Worm (Caenorhabditis elegans) whole organism, L4 larva: Measurements from ENCODE around the gene C05C10.8.

Source experiments
- F10B5.3 ChIP-seq: sonication (generic microtip); optimal IDR thresholded peaks from 2 replicates; lab custom pipeline; 2016; ENCODE audit warnings: mild to moderate bottlenecking, missing genetic modification characterization, missing compliant biosample characterization
- F37D6.2 ChIP-seq: sonication (generic microtip); optimal IDR thresholded peaks from 2 replicates; lab custom pipeline; 2016; ENCODE audit warnings: mild to moderate bottlenecking, missing genetic modification characterization, missing compliant biosample characterization
- F44E2.7 ChIP-seq: fragments of 200-800 bp; sonication (Bioruptor generic); IDR thresholded peaks from 2 replicates; pipeline ENCODE4 v2.1.2; 2022; ENCODE audit warnings: missing genetic modification characterization, missing compliant biosample characterization
- Y5F2A.4 ChIP-seq: fragments of 200-800 bp; sonication (Bioruptor generic); optimal IDR thresholded peaks from 2 replicates; lab custom pipeline; 2018; ENCODE audit warnings: mild to moderate bottlenecking, missing genetic modification characterization, missing compliant biosample characterization
- ZK337.2 ChIP-seq: fragments of 200-800 bp; sonication (Bioruptor generic); IDR thresholded peaks from 2 replicates; pipeline ENCODE4 v1.3.6; 2022; ENCODE audit warnings: missing genetic modification reagents, missing genetic modification characterization, missing compliant biosample characterization
- aly-2 ChIP-seq: sonication (generic microtip); optimal IDR thresholded peaks from 2 replicates; lab custom pipeline; 2018; ENCODE audit warnings: missing biosample characterization, missing genetic modification characterization
- ama-1 ChIP-seq: fragments of 150-350 bp; optimal IDR thresholded peaks from 2 replicates; lab custom pipeline; 2014; ENCODE audit warnings: inconsistent platforms, mixed read lengths
- arid-1 ChIP-seq: fragments of 200-800 bp; sonication (Bioruptor generic); conservative IDR thresholded peaks from 2 replicates; pipeline ENCODE4 v1.3.6; 2022; ENCODE audit warnings: missing genetic modification reagents, missing genetic modification characterization, missing compliant biosample characterization
- cey-2 ChIP-seq: sonication (generic microtip); optimal IDR thresholded peaks from 3 replicates; lab custom pipeline; 2017; ENCODE audit warnings: missing genetic modification characterization, mild to moderate bottlenecking, missing compliant biosample characterization, antibody characterized with exemption, borderline replicate concordance; ENCODE audit not compliant: insufficient read depth
- ctbp-1 ChIP-seq: fragments of 200-800 bp; sonication (Bioruptor generic); IDR thresholded peaks from 2 replicates; pipeline ENCODE4 v1.3.6; 2022; ENCODE audit warnings: missing genetic modification reagents, missing genetic modification characterization, missing compliant biosample characterization
- daf-12 ChIP-seq: fragments of 150-350 bp; optimal IDR thresholded peaks from 2 replicates; lab custom pipeline; 2014; ENCODE audit warnings: missing biosample characterization, missing genetic modification reagents, missing genetic modification characterization
- daf-16 ChIP-seq, 3 experiments: sonication (generic microtip); optimal IDR thresholded peaks; 2 replicates each; lab custom pipeline; 2016 to 2017; ENCODE audit warnings: missing genetic modification characterization in 3 of 3, missing genetic modification reagents in 3 of 3, mild to moderate bottlenecking in 2 of 3, missing compliant biosample characterization in 2 of 3, missing biosample characterization in 1 of 3, moderate library complexity in 1 of 3
- daf-19 ChIP-seq: fragments of 200-800 bp; sonication (Bioruptor generic); conservative IDR thresholded peaks from 2 replicates; pipeline ENCODE4 v1.3.6; 2022; ENCODE audit warnings: missing genetic modification characterization, missing compliant biosample characterization
- dmd-6 ChIP-seq: fragments of 200-800 bp; sonication (Bioruptor generic); IDR thresholded peaks from 2 replicates; pipeline ENCODE4 v1.3.6; 2022; ENCODE audit warnings: missing genetic modification reagents, missing genetic modification characterization, missing compliant biosample characterization
- dmd-8 ChIP-seq: fragments of 200-800 bp; sonication (Bioruptor generic); IDR thresholded peaks from 2 replicates; pipeline ENCODE4 v1.3.6; 2022; ENCODE audit warnings: missing genetic modification characterization, missing compliant biosample characterization
- duxl-1 ChIP-seq: sonication (generic microtip); optimal IDR thresholded peaks from 2 replicates; lab custom pipeline; 2016; ENCODE audit warnings: mild to moderate bottlenecking, missing genetic modification characterization, moderate library complexity, missing compliant biosample characterization; ENCODE audit not compliant: poor library complexity
- dve-1 ChIP-seq: sonication (generic microtip); optimal IDR thresholded peaks from 2 replicates; lab custom pipeline; 2017; ENCODE audit warnings: antibody characterized with exemption, mild to moderate bottlenecking, missing genetic modification characterization, missing compliant biosample characterization; ENCODE audit not compliant: insufficient read depth
- egl-43 ChIP-seq: fragments of 200-800 bp; sonication (Bioruptor generic); IDR thresholded peaks from 2 replicates; pipeline ENCODE4 v1.3.6; 2022; ENCODE audit warnings: missing genetic modification reagents, missing genetic modification characterization, missing compliant biosample characterization
- gei-8 ChIP-seq: fragments of 200-800 bp; sonication (Bioruptor generic); optimal IDR thresholded peaks from 2 replicates; lab custom pipeline; 2018; ENCODE audit warnings: mild to moderate bottlenecking, missing genetic modification characterization, missing compliant biosample characterization
- hlh-11 ChIP-seq: fragments of 200-800 bp; sonication (Bioruptor generic); optimal IDR thresholded peaks from 2 replicates; lab custom pipeline; 2018; ENCODE audit warnings: mild to moderate bottlenecking, missing genetic modification characterization, missing compliant biosample characterization
- lsy-2 ChIP-seq, 2 experiments: fragments of 150-350 bp in 1 of 2; sonication (generic microtip) in 1 of 2; optimal IDR thresholded peaks; 2 replicates each; lab custom pipeline; 2014 to 2017; ENCODE audit warnings: missing biosample characterization in 2 of 2, missing genetic modification characterization in 2 of 2
- madf-9 ChIP-seq: fragments of 200-800 bp; sonication (Bioruptor generic); conservative IDR thresholded peaks from 2 replicates; pipeline ENCODE4 v1.3.6; 2022; ENCODE audit warnings: missing genetic modification reagents, missing genetic modification characterization, missing compliant biosample characterization
- mep-1 ChIP-seq: fragments of 150-350 bp; sonication (generic microtip); optimal IDR thresholded peaks from 3 replicates; lab custom pipeline; 2014; ENCODE audit warnings: missing biosample characterization, missing genetic modification characterization
- nhr-10 ChIP-seq: fragments of 150-350 bp; optimal IDR thresholded peaks from 2 replicates; lab custom pipeline; 2014; ENCODE audit warnings: missing biosample characterization, missing genetic modification characterization
- nhr-25 ChIP-seq: sonication (generic microtip); optimal IDR thresholded peaks from 2 replicates; lab custom pipeline; 2017; ENCODE audit warnings: missing genetic modification characterization, mild to moderate bottlenecking, missing compliant biosample characterization, antibody characterized with exemption, moderate library complexity, borderline replicate concordance; ENCODE audit not compliant: insufficient read depth
- nhr-28 ChIP-seq: fragments of 150-350 bp; optimal IDR thresholded peaks from 2 replicates; lab custom pipeline; 2014; ENCODE audit warnings: missing biosample characterization, missing genetic modification characterization
- nhr-41 ChIP-seq: fragments of 200-800 bp; sonication (Bioruptor generic); IDR thresholded peaks from 2 replicates; pipeline ENCODE4 v1.3.6; 2022; ENCODE audit warnings: missing genetic modification reagents, missing genetic modification characterization, missing compliant biosample characterization
- nhr-77 ChIP-seq: fragments of 150-350 bp; optimal IDR thresholded peaks from 2 replicates; lab custom pipeline; 2014; ENCODE audit warnings: missing biosample characterization, missing genetic modification characterization
- pqm-1 ChIP-seq: sonication (generic microtip); optimal IDR thresholded peaks from 2 replicates; lab custom pipeline; 2017; ENCODE audit warnings: missing biosample characterization, missing genetic modification characterization
- skn-1 ChIP-seq: fragments of 150-350 bp; optimal IDR thresholded peaks from 2 replicates; lab custom pipeline; 2014; ENCODE audit warnings: missing biosample characterization, missing genetic modification characterization
- snpc-1.2 ChIP-seq: fragments of 200-800 bp; sonication (Bioruptor generic); IDR thresholded peaks from 2 replicates; pipeline ENCODE4 v1.3.6; 2022; ENCODE audit warnings: missing genetic modification reagents, missing genetic modification characterization, missing compliant biosample characterization
- spr-1 ChIP-seq: sonication (generic microtip); optimal IDR thresholded peaks from 2 replicates; lab custom pipeline; 2016; ENCODE audit warnings: mild to moderate bottlenecking, missing genetic modification characterization, missing compliant biosample characterization
- unc-39 ChIP-seq: sonication (generic microtip); optimal IDR thresholded peaks from 2 replicates; lab custom pipeline; 2017; ENCODE audit warnings: missing biosample characterization, missing genetic modification characterization
- unc-62 ChIP-seq, 3 experiments: fragments of 150-350 bp in 1 of 3; sonication (generic microtip); optimal IDR thresholded peaks in 2 of 3; peaks in 1 of 3; 1 replicate in 1 of 3; 2 replicates in 2 of 3; lab custom pipeline; 2014 to 2017; ENCODE audit warnings: missing biosample characterization in 3 of 3, missing genetic modification characterization in 3 of 3, missing genetic modification reagents in 3 of 3, missing genotype in 1 of 3
- zfp-2 ChIP-seq: sonication (generic microtip); optimal IDR thresholded peaks from 2 replicates; lab custom pipeline; 2016; ENCODE audit warnings: mild to moderate bottlenecking, missing genetic modification characterization, missing compliant biosample characterization
- ztf-11 ChIP-seq: fragments of 150-350 bp; optimal IDR thresholded peaks from 2 replicates; lab custom pipeline; 2014; ENCODE audit warnings: missing biosample characterization, missing genetic modification characterization

C05C10.8 gene

DNA sequence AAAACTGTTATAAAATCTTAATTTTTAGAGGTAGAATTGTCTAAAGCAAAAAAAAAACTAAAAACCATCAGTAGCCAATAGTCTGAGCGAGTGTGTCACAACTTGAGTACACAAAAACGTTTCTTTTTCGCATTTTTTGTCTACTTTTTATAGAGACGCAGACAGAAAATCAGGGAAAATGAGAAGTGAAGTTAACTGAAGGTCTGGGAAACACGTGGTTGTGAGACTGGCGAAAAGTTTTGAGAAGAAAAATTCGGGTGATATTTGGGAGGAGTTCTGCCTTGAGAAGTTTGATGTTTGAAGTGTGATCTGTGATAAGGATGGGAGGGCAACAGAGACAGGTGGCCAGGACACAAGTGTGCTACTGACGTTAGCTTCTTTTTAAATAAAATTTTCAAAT, 19.8 kb upstream of the C05C10.8 start (continued):
- TF ChIP-seq ztf-11 (tag; lab: Kevin White, UChicago) = no peak
- no peak for TF ChIP-seq snpc-1.2 (GFP tag; lab: Robert Waterston, UW)
- no peak for TF ChIP-seq egl-43 (GFP tag; lab: Robert Waterston, UW)
- TF ChIP-seq lsy-2 (tag; optimal IDR thresholded peaks at IDR 0.05; lab: Kevin White, UChicago) = peak; percentile 7 to 88
- TF ChIP-seq pqm-1 (tag; lab: Kevin White, UChicago) = peak; percentile 26
- peak; percentile 92 for TF ChIP-seq dve-1 (tag; lab: Kevin White, UChicago)
- TF ChIP-seq zfp-2 (tag; lab: Kevin White, UChicago) = no peak
- TF ChIP-seq cey-2 (tag; lab: Kevin White, UChicago) = peak; percentile 91
- TF ChIP-seq ama-1 = peak; percentile 90

- TF ChIP-seq aly-2 (tag; lab: Kevin White, UChicago) = no peak
- TF ChIP-seq skn-1 (tag; lab: Kevin White, UChicago) = no peak
- TF ChIP-seq arid-1 (GFP tag; lab: Robert Waterston, UW) = no peak
- no peak for TF ChIP-seq daf-12 (tag; lab: Kevin White, UChicago)
- no peak for TF ChIP-seq ctbp-1 (GFP tag; lab: Robert Waterston, UW)
- TF ChIP-seq dve-1 (tag; lab: Kevin White, UChicago) = peak; percentile 24
- peak; percentile 35 for TF ChIP-seq nhr-77 (tag; lab: Kevin White, UChicago)
- TF ChIP-seq nhr-41 (GFP tag; lab: Robert Waterston, UW) = no peak
- TF ChIP-seq F44E2.7 (GFP tag; lab: Robert Waterston, UW) = no peak
- TF ChIP-seq unc-39 (tag; lab: Kevin White, UChicago) = no peak
- TF ChIP-seq F37D6.2 (tag; lab: Kevin White, UChicago) = no peak
- TF ChIP-seq F10B5.3 = no peak
- TF ChIP-seq gei-8 (GFP tag; lab: Kevin White, UChicago) = no peak
- no peak for TF ChIP-seq dmd-8 (GFP tag; lab: Robert Waterston, UW)
- peak; percentile 7 for TF ChIP-seq pqm-1 (tag; lab: Kevin White, UChicago)
- no peak for TF ChIP-seq daf-16 (GFP tag; optimal IDR thresholded peaks at IDR 0.05; lab: Kevin White, UChicago)
- peak; percentile 82 for TF ChIP-seq daf-16 (tag; optimal IDR thresholded peaks at IDR 0.05; lab: Kevin White, UChicago)
- peak; percentile 2 for TF ChIP-seq nhr-28
Measured at ce11 chrII:9936859-9937258, 19.1 kb upstream of the C05C10.8 start, which contains the start of gene C05C10.3. TSS of gene C05C10.3 (minus strand) at chrII:9936893.

- TF ChIP-seq Y5F2A.4 (GFP tag; lab: Kevin White, UChicago) (no peak), daf-16 (GFP tag; optimal IDR thresholded peaks at IDR 0.05; lab: Kevin White, UChicago) (no peak), daf-16 (tag; optimal IDR thresholded peaks at IDR 0.05; lab: Kevin White, UChicago) (peak; percentile 21), unc-62 (GFP tag; optimal IDR thresholded peaks at IDR 0.05 in 1 of 2; lab: Kevin White, UChicago) (peak in 1 of 2 experiments; percentile 55), unc-62 (tag; optimal IDR thresholded peaks at IDR 0.05; lab: Kevin White, UChicago) (no peak)
Measured at ce11 chrII:9935664-9936063, 17.9 kb upstream of the C05C10.8 start.

- TF ChIP-seq madf-9 (GFP tag; lab: Robert Waterston, UW) (0 out of 2 replicates have a peak, but pooled peaks have one; percentile 8), daf-16 (GFP tag; optimal IDR thresholded peaks at IDR 0.05; lab: Kevin White, UChicago) (no peak), daf-16 (tag; optimal IDR thresholded peaks at IDR 0.05; lab: Kevin White, UChicago) (peak; percentile 56), ZK337.2 (no peak), nhr-10 (tag; lab: Kevin White, UChicago) (peak; percentile 3), nhr-41 (GFP tag; lab: Robert Waterston, UW) (no peak), dve-1 (tag; lab: Kevin White, UChicago) (peak; percentile 68), nhr-28 (peak; percentile 1), dmd-6 (peak; percentile 64), daf-19 (GFP tag; lab: Robert Waterston, UW) (no peak), mep-1 (tag; lab: Kevin White, UChicago) (peak; percentile 43), pqm-1 (tag; lab: Kevin White, UChicago) (peak; percentile 53), spr-1 (tag; lab: Kevin White, UChicago) (no peak), arid-1 (GFP tag; lab: Robert Waterston, UW) (no peak), duxl-1 (tag; lab: Kevin White, UChicago) (peak; percentile 26), hlh-11 (peak; percentile 32), nhr-25 (tag; lab: Kevin White, UChicago) (peak; percentile 16)
Measured at ce11 chrII:9935044-9935599, 17.3 kb upstream of the C05C10.8 start.
